Fruit fly (Drosophila melanogaster) whole organism, embryonic: Measurements from ENCODE around the gene CG17230.

Source experiments
- Antp ChIP-seq: fragments of 200-800 bp; sonication (Bioruptor generic); optimal IDR thresholded peaks from 3 replicates; lab custom pipeline; 2016; ENCODE audit warnings: missing biosample characterization, missing genetic modification characterization
- Asciz ChIP-seq: fragments of 200-800 bp; sonication (Bioruptor generic); optimal IDR thresholded peaks from 2 replicates; lab custom pipeline; 2017; ENCODE audit warnings: missing biosample characterization, mild to moderate bottlenecking, missing genetic modification characterization, missing genetic modification reagents
- BtbVII ChIP-seq: fragments of 200-800 bp; sonication (Bioruptor generic); optimal IDR thresholded peaks from 3 replicates; lab custom pipeline; 2017; ENCODE audit warnings: missing biosample characterization, mild to moderate bottlenecking, missing genetic modification characterization
- CG10147 ChIP-seq: fragments of 200-800 bp; sonication (Bioruptor generic); optimal IDR thresholded peaks from 2 replicates; lab custom pipeline; 2019; ENCODE audit warnings: missing biosample characterization, mild to moderate bottlenecking, missing genetic modification characterization, moderate library complexity
- CG1024 ChIP-seq: fragments of 200-800 bp; sonication (Bioruptor generic); IDR thresholded peaks from 2 replicates; pipeline ENCODE4 v1.3.6; 2022; ENCODE audit warnings: missing biosample characterization, missing genetic modification characterization
- CG10462 ChIP-seq: fragments of 200-800 bp; sonication (Bioruptor generic); optimal IDR thresholded peaks from 2 replicates; lab custom pipeline; 2016; ENCODE audit warnings: missing biosample characterization, missing genetic modification characterization
- CG10543 ChIP-seq: fragments of 200-800 bp; sonication (Bioruptor generic); optimal IDR thresholded peaks from 3 replicates; lab custom pipeline; 2017; ENCODE audit warnings: missing biosample characterization, mild to moderate bottlenecking, missing genetic modification characterization, moderate library complexity
- CG11247 ChIP-seq: fragments of 200-800 bp; sonication (Bioruptor generic); IDR thresholded peaks from 2 replicates; pipeline ENCODE4 v1.3.6; 2022; ENCODE audit warnings: missing biosample characterization, missing genetic modification characterization
- CG11560 ChIP-seq: fragments of 200-800 bp; sonication (Bioruptor generic); IDR thresholded peaks from 3 replicates; pipeline ENCODE4 v1.3.6; 2022; ENCODE audit warnings: missing biosample characterization, missing genetic modification characterization
- CG11723 ChIP-seq: fragments of 200-800 bp; sonication (Bioruptor generic); optimal IDR thresholded peaks from 2 replicates; lab custom pipeline; 2017; ENCODE audit warnings: missing biosample characterization, mild to moderate bottlenecking, missing genetic modification characterization
- CG12659 ChIP-seq: fragments of 200-800 bp; sonication (Bioruptor generic); optimal IDR thresholded peaks from 3 replicates; lab custom pipeline; 2017; ENCODE audit warnings: mild to moderate bottlenecking, missing biosample characterization, missing genetic modification reagents, missing genetic modification characterization
- CG12942 ChIP-seq: fragments of 200-800 bp; sonication (Bioruptor generic); optimal IDR thresholded peaks from 3 replicates; lab custom pipeline; 2016; ENCODE audit warnings: missing biosample characterization, missing genetic modification characterization
- CG13123 ChIP-seq: fragments of 200-800 bp; sonication (Bioruptor generic); optimal IDR thresholded peaks from 2 replicates; lab custom pipeline; 2016; ENCODE audit warnings: missing biosample characterization, missing genetic modification characterization
- CG14441 ChIP-seq: fragments of 200-800 bp; sonication (Bioruptor generic); IDR thresholded peaks from 2 replicates; pipeline ENCODE4 v1.3.6; 2022; ENCODE audit warnings: missing biosample characterization, missing genetic modification characterization
- CG15073 ChIP-seq: fragments of 200-800 bp; sonication (Bioruptor generic); optimal IDR thresholded peaks from 2 replicates; lab custom pipeline; 2016; ENCODE audit warnings: missing biosample characterization, missing genetic modification characterization
- CG15696 ChIP-seq: fragments of 200-800 bp; sonication (Bioruptor generic); optimal IDR thresholded peaks from 2 replicates; lab custom pipeline; 2019; ENCODE audit warnings: missing biosample characterization, mild to moderate bottlenecking, missing genetic modification characterization, moderate library complexity
- CG1602 ChIP-seq: fragments of 200-800 bp; sonication (Bioruptor generic); optimal IDR thresholded peaks from 3 replicates; lab custom pipeline; 2016; ENCODE audit warnings: missing biosample characterization, missing genetic modification characterization
- CG30431 ChIP-seq: fragments of 200-800 bp; sonication (Bioruptor generic); optimal IDR thresholded peaks from 2 replicates; lab custom pipeline; 2017; ENCODE audit warnings: missing biosample characterization, missing genetic modification characterization
- CG3726 ChIP-seq: fragments of 200-800 bp; sonication (Bioruptor generic); IDR thresholded peaks from 3 replicates; pipeline ENCODE4, ENCODE4 v1.3.6; 2022; ENCODE audit warnings: missing biosample characterization, missing genetic modification characterization
- CG3838 ChIP-seq: fragments of 200-800 bp; sonication (Bioruptor generic); optimal IDR thresholded peaks from 3 replicates; lab custom pipeline; 2016; ENCODE audit warnings: missing biosample characterization, missing genetic modification characterization
- CG4328 ChIP-seq: fragments of 200-800 bp; sonication (Bioruptor generic); optimal IDR thresholded peaks from 3 replicates; lab custom pipeline; 2017; ENCODE audit warnings: missing biosample characterization, missing genetic modification reagents, missing genetic modification characterization
- CG7372 ChIP-seq: fragments of 200-800 bp; sonication (Bioruptor generic); IDR thresholded peaks from 2 replicates; pipeline ENCODE4 v1.3.6; 2022; ENCODE audit warnings: missing biosample characterization, missing genetic modification characterization
- CrebB ChIP-seq: fragments of 200-800 bp; sonication (Bioruptor generic); optimal IDR thresholded peaks from 3 replicates; lab custom pipeline; 2018; ENCODE audit warnings: missing biosample characterization, mild to moderate bottlenecking, missing genetic modification characterization
- Dip2 ChIP-seq: fragments of 200-800 bp; sonication (Bioruptor generic); IDR thresholded peaks from 2 replicates; pipeline ENCODE4 v1.3.6; 2022; ENCODE audit warnings: missing biosample characterization, missing genetic modification characterization
- Doc2 ChIP-seq: fragments of 200-800 bp; sonication (Bioruptor generic); IDR thresholded peaks from 2 replicates; pipeline ENCODE4 v1.3.6; 2022; ENCODE audit warnings: missing biosample characterization, missing genetic modification characterization
- Hmx ChIP-seq: fragments of 200-800 bp; sonication (Bioruptor generic); optimal IDR thresholded peaks from 2 replicates; lab custom pipeline; 2016; ENCODE audit warnings: missing biosample characterization, missing genetic modification characterization
- Med ChIP-seq: fragments of 200-800 bp; sonication (Bioruptor generic); peaks from one replicate; lab custom pipeline; 2016; ENCODE audit warnings: missing biosample characterization, missing genetic modification characterization, mild to moderate bottlenecking, inconsistent platforms, moderate library complexity
- NC2β ChIP-seq: fragments of 200-800 bp; sonication (Bioruptor generic); optimal IDR thresholded peaks from 2 replicates; lab custom pipeline; 2016; ENCODE audit warnings: missing biosample characterization, missing genetic modification characterization
- Nf-YA ChIP-seq: fragments of 200-800 bp; sonication (Bioruptor generic); IDR thresholded peaks from 2 replicates; pipeline ENCODE4 v1.3.6; 2022; ENCODE audit warnings: missing biosample characterization, missing genetic modification characterization
- Nf-YC ChIP-seq: fragments of 200-800 bp; optimal IDR thresholded peaks from 3 replicates; lab custom pipeline; 2019; ENCODE audit warnings: missing biosample characterization, mild to moderate bottlenecking, missing genetic modification characterization, moderate library complexity
- NfI ChIP-seq: fragments of 200-800 bp; sonication (Bioruptor generic); optimal IDR thresholded peaks from 3 replicates; lab custom pipeline; 2018; ENCODE audit warnings: missing biosample characterization, mild to moderate bottlenecking, missing genetic modification characterization, moderate library complexity
- Optix ChIP-seq: fragments of 200-800 bp; sonication (Bioruptor generic); IDR thresholded peaks from 3 replicates; pipeline ENCODE4 v1.3.6; 2022; ENCODE audit warnings: missing biosample characterization, missing genetic modification characterization
- PHDP ChIP-seq: fragments of 200-800 bp; sonication (Bioruptor generic); optimal IDR thresholded peaks from 3 replicates; lab custom pipeline; 2018; ENCODE audit warnings: missing biosample characterization, mild to moderate bottlenecking, missing genetic modification characterization, moderate library complexity
- Rfx ChIP-seq: fragments of 200-800 bp; sonication (Bioruptor generic); IDR thresholded peaks from 2 replicates; pipeline ENCODE4 v1.3.6; 2022; ENCODE audit warnings: missing biosample characterization, missing genetic modification characterization
- Spps ChIP-seq: fragments of 200-800 bp; sonication (Bioruptor generic); optimal IDR thresholded peaks from 2 replicates; lab custom pipeline; 2018; ENCODE audit warnings: missing biosample characterization, mild to moderate bottlenecking, missing genetic modification characterization
- Trl ChIP-seq, 3 experiments: fragments of >200 bp in 2 of 3; fragments of 200-800 bp in 1 of 3; sonication (Bioruptor generic) in 1 of 3; optimal IDR thresholded peaks; 2 replicates in 1 of 3; 3 replicates in 2 of 3; lab custom pipeline; 2016 to 2017; ENCODE audit warnings: missing biosample characterization in 1 of 3, missing genetic modification characterization in 1 of 3
- Xbp1 ChIP-seq: fragments of 200-800 bp; sonication (Bioruptor generic); optimal IDR thresholded peaks from 3 replicates; lab custom pipeline; 2016; ENCODE audit warnings: missing biosample characterization, mild to moderate bottlenecking, missing genetic modification characterization
- br ChIP-seq: fragments of >200 bp; optimal IDR thresholded peaks from 2 replicates; lab custom pipeline; 2017
- cato ChIP-seq: fragments of 200-800 bp; sonication (Bioruptor generic); optimal IDR thresholded peaks from 2 replicates; lab custom pipeline; 2016; ENCODE audit warnings: missing biosample characterization, missing genetic modification characterization, borderline replicate concordance
- crol ChIP-seq: fragments of 200-800 bp; sonication (Bioruptor generic); IDR thresholded peaks from 2 replicates; pipeline ENCODE4 v1.3.6; 2022; ENCODE audit warnings: missing biosample characterization, missing genetic modification characterization
- da ChIP-seq: fragments of 200-800 bp; sonication (Bioruptor generic); optimal IDR thresholded peaks from 2 replicates; lab custom pipeline; 2016; ENCODE audit warnings: missing biosample characterization, missing genetic modification characterization
- emc ChIP-seq: fragments of 200-800 bp; sonication (Bioruptor generic); optimal IDR thresholded peaks from 2 replicates; lab custom pipeline; 2016; ENCODE audit warnings: missing biosample characterization, missing genetic modification characterization
- mam ChIP-seq: fragments of 200-800 bp; sonication (Bioruptor generic); optimal IDR thresholded peaks from 3 replicates; lab custom pipeline; 2016; ENCODE audit warnings: missing biosample characterization, missing genetic modification characterization
- p53 ChIP-seq: fragments of 200-800 bp; sonication (Bioruptor generic); optimal IDR thresholded peaks from 2 replicates; lab custom pipeline; 2016; ENCODE audit warnings: missing biosample characterization, missing genetic modification characterization
- pb ChIP-seq: fragments of 200-800 bp; sonication (Bioruptor generic); optimal IDR thresholded peaks from 3 replicates; lab custom pipeline; 2016; ENCODE audit warnings: missing biosample characterization, missing genetic modification characterization
- pho ChIP-seq: fragments of 200-800 bp; sonication (Bioruptor generic); optimal IDR thresholded peaks from 2 replicates; lab custom pipeline; 2016; ENCODE audit warnings: missing biosample characterization, missing genetic modification characterization
- scrt ChIP-seq: fragments of 200-800 bp; sonication (Bioruptor generic); optimal IDR thresholded peaks from 2 replicates; lab custom pipeline; 2018; ENCODE audit warnings: missing biosample characterization, mild to moderate bottlenecking, missing genetic modification characterization, moderate library complexity
- sim ChIP-seq: fragments of 200-800 bp; sonication (Bioruptor generic); IDR thresholded peaks from 2 replicates; pipeline ENCODE4 v1.3.6; 2022; ENCODE audit warnings: missing biosample characterization, missing genetic modification characterization
- so ChIP-seq: fragments of 200-800 bp; sonication (Bioruptor generic); IDR thresholded peaks from 3 replicates; pipeline ENCODE4 v1.3.6; 2022; ENCODE audit warnings: missing biosample characterization, missing genetic modification characterization
- tap ChIP-seq: fragments of 200-800 bp; optimal IDR thresholded peaks from 3 replicates; lab custom pipeline; 2019; ENCODE audit warnings: missing biosample characterization, mild to moderate bottlenecking, missing genetic modification characterization, moderate library complexity
- tup ChIP-seq: fragments of 200-800 bp; sonication (Bioruptor generic); optimal IDR thresholded peaks from 2 replicates; lab custom pipeline; 2016; ENCODE audit warnings: missing biosample characterization, mild to moderate bottlenecking, missing genetic modification characterization, moderate library complexity

CG17230 gene

DNA sequence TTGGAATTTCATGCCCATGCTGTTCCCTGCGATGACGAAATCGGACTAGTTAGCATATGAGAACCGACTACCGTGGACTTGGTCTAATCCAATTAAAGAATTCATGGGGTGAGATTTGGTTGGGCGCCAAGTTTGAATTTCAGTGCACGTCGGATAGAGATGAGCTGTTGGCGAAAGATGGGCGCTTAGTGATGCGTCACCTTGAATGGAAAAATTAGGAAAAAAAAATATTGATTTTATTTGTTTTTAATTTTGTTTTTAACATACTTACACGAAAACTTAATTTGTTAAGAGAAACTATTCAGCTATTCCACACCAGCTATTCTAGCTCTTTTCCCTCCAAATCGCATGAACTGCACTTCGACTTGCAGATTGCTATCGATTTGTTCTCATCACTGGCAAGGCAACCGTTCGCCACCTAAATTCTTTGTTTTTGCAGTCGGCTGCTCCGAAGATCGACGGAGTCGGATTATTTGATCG is 15.9 kb upstream of the CG17230 start, which contains the start of the genes ninaG and Sptz (continued):
- TF ChIP-seq Asciz (peak; percentile 80), CG3726 (GFP tag; lab: Robert Waterston, UW) (peak; percentile 87; the same call in 2 of the 3 replicates), br (lab: Kevin White, UChicago) (no peak), CG10543 (GFP tag; lab: Kevin White, UChicago) (peak; percentile 76), CG7372 (GFP tag; lab: Robert Waterston, UW) (peak; percentile 93), Rfx (GFP tag; lab: Robert Waterston, UW) (peak; percentile 98), tup (GFP tag; lab: Kevin White, UChicago) (peak; percentile 88), crol (GFP tag; lab: Robert Waterston, UW) (peak; percentile 50; the same call in 1 of the 2 replicates), Nf-YA (GFP tag; lab: Robert Waterston, UW) (peak; percentile 87), PHDP (tag; lab: Kevin White, UChicago) (no peak), Xbp1 (GFP tag; lab: Kevin White, UChicago) (peak; percentile 97), CG12659 (GFP tag; lab: Kevin White, UChicago) (peak; percentile 92), mam (GFP tag; lab: Kevin White, UChicago) (peak; percentile 98), Doc2 (peak; percentile 84), BtbVII (GFP tag; lab: Kevin White, UChicago) (peak; percentile 74), CG4328 (peak; percentile 64), CG11560 (tag; lab: Robert Waterston, UW) (peak; percentile 87), CG1602 (GFP tag; lab: Kevin White, UChicago) (peak; percentile 94), p53 (GFP tag; lab: Kevin White, UChicago) (peak; percentile 73), CG13123 (peak; percentile 91), cato (GFP tag; lab: Kevin White, UChicago) (peak; percentile 91), CG15073 (GFP tag; lab: Kevin White, UChicago) (peak; percentile 63), Trl (optimal IDR thresholded peaks at IDR 0.05; lab: Kevin White, UChicago) (no peak), Trl (GFP tag; optimal IDR thresholded peaks at IDR 0.05; lab: Kevin White, UChicago) (peak; percentile 96), CG10462 (GFP tag; lab: Kevin White, UChicago) (peak; percentile 95), CG10147 (GFP tag; lab: Kevin White, UChicago) (no peak), Dip2 (GFP tag; lab: Robert Waterston, UW) (peak; percentile 43; the same call in 1 of the 2 replicates), CG30431 (GFP tag; lab: Kevin White, UChicago) (peak; percentile 91), Spps (tag; lab: Kevin White, UChicago) (peak; percentile 87), pho (GFP tag; lab: Kevin White, UChicago) (peak; percentile 96), CG14441 (peak; percentile 96), emc (peak; percentile 90), Hmx (GFP tag; lab: Kevin White, UChicago) (peak; percentile 87), tap (no peak), NfI (GFP tag; lab: Kevin White, UChicago) (peak; percentile 90), CG3838 (GFP tag; lab: Kevin White, UChicago) (peak; percentile 89), pb (GFP tag; lab: Kevin White, UChicago) (peak; percentile 78), CG15696 (tag; lab: Kevin White, UChicago) (peak; percentile 93), Antp (GFP tag; lab: Kevin White, UChicago) (peak; percentile 95), Optix (GFP tag; lab: Robert Waterston, UW) (peak; percentile 96), CrebB (tag; lab: Kevin White, UChicago) (peak; percentile 77), CG12942 (peak; percentile 94), da (GFP tag; lab: Kevin White, UChicago) (peak; percentile 86), so (GFP tag; lab: Robert Waterston, UW) (peak; percentile 91; the same call in 2 of the 3 replicates), Nf-YC (no peak), Med (GFP tag; lab: Kevin White, UChicago) (peak; percentile 99), sim (GFP tag; lab: Robert Waterston, UW) (peak; percentile 80), CG11723 (peak; percentile 87), NC2β (peak; percentile 89), scrt (GFP tag; lab: Kevin White, UChicago) (no peak), CG1024 (peak; percentile 86), CG11247 (GFP tag; lab: Robert Waterston, UW) (peak; percentile 95)
